Worm (Caenorhabditis elegans): ENCODE results near the gene F41F3.1.

F41F3.1 gene

ce11 chrV:4628517-4628930 lies 25.8 kb upstream of the F41F3.1 start, which contains the start of gene pmt-2 (continued):
- TF ChIP-seq C17E4.6 (GFP tag; IDR thresholded peaks at IDR 0.05) (no peak), let-526 (GFP tag; IDR thresholded peaks at IDR 0.05) (no peak), lir-1 (GFP tag; conservative IDR thresholded peaks at IDR 0.05) (no peak), rcor-1 (GFP tag; IDR thresholded peaks at IDR 0.05) (no peak), let-607 (tag; optimal IDR thresholded peaks at IDR 0.05) (peak in 1 of 2 experiments; percentile 54), Y56A3A.18 (GFP tag; IDR thresholded peaks at IDR 0.05) (no peak), attf-3 (GFP tag; conservative IDR thresholded peaks at IDR 0.05) (no peak), hmg-20 (GFP tag; IDR thresholded peaks at IDR 0.05) (no peak), madf-10 (tag; optimal IDR thresholded peaks at IDR 0.05) (no peak), cebp-1 (GFP tag; IDR thresholded peaks at IDR 0.05) (no peak), cebp-1 (tag; optimal IDR thresholded peaks at IDR 0.05) (peak; percentile 4), madf-8 (GFP tag; conservative IDR thresholded peaks at IDR 0.05) (no peak), madf-3 (GFP tag; IDR thresholded peaks at IDR 0.05) (0 out of 2 replicates have a peak, but pooled peaks have one; percentile 16), aptf-3 (GFP tag; IDR thresholded peaks at IDR 0.05) (no peak), ccch-3 (GFP tag; optimal IDR thresholded peaks at IDR 0.05) (no peak), pbrm-1 (GFP tag; IDR thresholded peaks at IDR 0.05) (no peak), C06A6.2 (GFP tag; conservative IDR thresholded peaks at IDR 0.05) (no peak), attf-6 (GFP tag; IDR thresholded peaks at IDR 0.05) (no peak), unc-62 (GFP tag; optimal IDR thresholded peaks at IDR 0.05) (no peak), F52B5.7 (tag; optimal IDR thresholded peaks at IDR 0.05) (no peak), somi-1 (GFP tag; optimal IDR thresholded peaks at IDR 0.05) (no peak), chd-7 (tag; optimal IDR thresholded peaks at IDR 0.05) (peak; percentile 10), atf-7 (tag; optimal IDR thresholded peaks at IDR 0.05) (peak; percentile 48), ztf-3 (GFP tag; optimal IDR thresholded peaks at IDR 0.05) (no peak), ztf-18 (tag; optimal IDR thresholded peaks at IDR 0.05) (no peak), mel-28 (tag; optimal IDR thresholded peaks at IDR 0.05; ENCODE audit: borderline replicate concordance) (no peak), egl-18 (GFP tag; IDR thresholded peaks at IDR 0.05) (no peak), F23B12.7 (tag; optimal IDR thresholded peaks at IDR 0.05; ENCODE audit: insufficient read depth) (no peak), tbp1 (GFP tag; optimal IDR thresholded peaks at IDR 0.05) (no peak), egrh-3 (GFP tag; IDR thresholded peaks at IDR 0.05) (no peak), nfya-2 (GFP tag; IDR thresholded peaks at IDR 0.05) (no peak)

ce11 chrV:4630267-4630666 lies 24.1 kb upstream of the F41F3.1 start:
- TF ChIP-seq nhr-80 (tag; optimal IDR thresholded peaks at IDR 0.05) (peak; percentile 60), bed-1 (GFP tag; IDR thresholded peaks at IDR 0.05) (no peak)

ce11 chrV:4632808-4633207 lies 21.5 kb upstream of the F41F3.1 start:
- TF ChIP-seq Y95B8A.8 (GFP tag; IDR thresholded peaks at IDR 0.05): peak; percentile 43; the same call in 1 of the 2 replicates
- TF ChIP-seq rcor-1 (GFP tag; IDR thresholded peaks at IDR 0.05): peak; percentile 51; the same call in 1 of the 2 replicates
- TF ChIP-seq hsf-1 (GFP tag; IDR thresholded peaks at IDR 0.05): peak; percentile 66; the same call in 1 of the 2 replicates
- TF ChIP-seq nfyb-1 (GFP tag; IDR thresholded peaks at IDR 0.05): peak; percentile 68
- TF ChIP-seq cebp-1 (GFP tag; IDR thresholded peaks at IDR 0.05): 0 out of 2 replicates have a peak, but pooled peaks have one; percentile 27
- peak; percentile 21 for TF ChIP-seq cebp-1 (tag; optimal IDR thresholded peaks at IDR 0.05)
- peak; percentile 26; the same call in 1 of the 2 replicates for TF ChIP-seq Y79H2A.3 (GFP tag; conservative IDR thresholded peaks at IDR 0.05)
- TF ChIP-seq mcd-1 (GFP tag; IDR thresholded peaks at IDR 0.05): peak; percentile 48
- 0 out of 2 replicates have a peak, but pooled peaks have one; percentile 65 for TF ChIP-seq ztf-28 (GFP tag; IDR thresholded peaks at IDR 0.05)
- peak; percentile 1 for TF ChIP-seq nhr-90 (tag; optimal IDR thresholded peaks at IDR 0.05)
- TF ChIP-seq Y53G8AR.9 (GFP tag; conservative IDR thresholded peaks at IDR 0.05): peak; percentile 64
- peak; percentile 88; the same call in 1 of the 2 replicates for TF ChIP-seq bed-1 (GFP tag; IDR thresholded peaks at IDR 0.05)
- TF ChIP-seq nhr-120 (GFP tag; IDR thresholded peaks at IDR 0.05): 0 out of 2 replicates have a peak, but pooled peaks have one; percentile 84
- TF ChIP-seq hmg-20 (GFP tag; IDR thresholded peaks at IDR 0.05): peak; percentile 36; the same call in 1 of the 2 replicates
- TF ChIP-seq tbp1 (GFP tag; optimal IDR thresholded peaks at IDR 0.05): peak; percentile 78
- TF ChIP-seq aptf-3 (GFP tag; IDR thresholded peaks at IDR 0.05): peak; percentile 72; the same call in 1 of the 2 replicates
- TF ChIP-seq dox-1 (GFP tag; IDR thresholded peaks at IDR 0.05): peak; percentile 83
- 0 out of 2 replicates have a peak, but pooled peaks have one; percentile 81 for TF ChIP-seq ceh-58 (GFP tag; IDR thresholded peaks at IDR 0.05)
- peak; percentile 23 for TF ChIP-seq rpc-1 (optimal IDR thresholded peaks at IDR 0.05)
- peak; percentile 56 for TF ChIP-seq rpc-1 (tag; optimal IDR thresholded peaks at IDR 0.05)
- peak; percentile 78; the same call in 1 of the 2 replicates for TF ChIP-seq cebp-2 (GFP tag; IDR thresholded peaks at IDR 0.05)

Data from whole organism, young adult.